Worm (Caenorhabditis elegans) whole organism, mixed stage, embryonic: ENCODE measurements around the gene F43G6.16.

Source experiments
- M03D4.4 ChIP-seq: sonication (generic microtip); optimal IDR thresholded peaks from 2 replicates; lab custom pipeline; 2017; ENCODE audit warnings: mild to moderate bottlenecking, missing genetic modification characterization, missing compliant biosample characterization
- bed-3 ChIP-seq: fragments of 200-800 bp; sonication (Bioruptor generic); optimal IDR thresholded peaks from 3 replicates; lab custom pipeline; 2018; ENCODE audit warnings: mild to moderate bottlenecking, missing genetic modification characterization, moderate library complexity, missing compliant biosample characterization
- blmp-1 ChIP-seq: fragments of 150-350 bp; optimal IDR thresholded peaks from 2 replicates; lab custom pipeline; 2014; ENCODE audit warnings: missing biosample characterization, missing genetic modification characterization
- ceh-39 ChIP-seq: fragments of 150-350 bp; optimal IDR thresholded peaks from 2 replicates; lab custom pipeline; 2014; ENCODE audit warnings: missing biosample characterization, missing genetic modification characterization
- ceh-43 ChIP-seq: fragments of 200-800 bp; sonication (Bioruptor generic); optimal IDR thresholded peaks from 2 replicates; lab custom pipeline; 2018; ENCODE audit warnings: mild to moderate bottlenecking, missing genetic modification characterization, moderate library complexity, missing compliant biosample characterization
- ceh-83 ChIP-seq: fragments of 200-800 bp; sonication (Bioruptor generic); optimal IDR thresholded peaks from 2 replicates; lab custom pipeline; 2018; ENCODE audit warnings: mild to moderate bottlenecking, missing genetic modification characterization, missing compliant biosample characterization
- ces-1 ChIP-seq: fragments of 150-350 bp; optimal IDR thresholded peaks from 2 replicates; lab custom pipeline; 2014; ENCODE audit warnings: missing biosample characterization, missing genetic modification reagents, missing genetic modification characterization
- cnd-1 ChIP-seq: fragments of 200-800 bp; sonication (Bioruptor generic); optimal IDR thresholded peaks from 2 replicates; lab custom pipeline; 2018; ENCODE audit warnings: mild to moderate bottlenecking, missing genetic modification characterization, missing compliant biosample characterization
- drap-1 ChIP-seq: fragments of 200-800 bp; sonication (Bioruptor generic); optimal IDR thresholded peaks from 3 replicates; lab custom pipeline; 2018; ENCODE audit warnings: mild to moderate bottlenecking, missing genetic modification characterization, missing compliant biosample characterization
- elt-1 ChIP-seq: sonication (generic microtip); optimal IDR thresholded peaks from 2 replicates; lab custom pipeline; 2017; ENCODE audit warnings: missing genetic modification characterization, mild to moderate bottlenecking, missing compliant biosample characterization, antibody characterized with exemption, moderate library complexity, borderline replicate concordance; ENCODE audit not compliant: insufficient read depth
- elt-3 ChIP-seq: fragments of 150-350 bp; optimal IDR thresholded peaks from 2 replicates; lab custom pipeline; 2014; ENCODE audit warnings: missing biosample characterization, missing genetic modification characterization
- flh-1 ChIP-seq: fragments of 200-800 bp; sonication (Bioruptor generic); optimal IDR thresholded peaks from 2 replicates; lab custom pipeline; 2018; ENCODE audit warnings: mild to moderate bottlenecking, missing genetic modification characterization, moderate library complexity, missing compliant biosample characterization
- ham-2 ChIP-seq: fragments of 200-800 bp; sonication (Bioruptor generic); optimal IDR thresholded peaks from 2 replicates; lab custom pipeline; 2018; ENCODE audit warnings: mild to moderate bottlenecking, missing genetic modification characterization, missing compliant biosample characterization
- hlh-1 ChIP-seq: fragments of 150-350 bp; optimal IDR thresholded peaks from 2 replicates; lab custom pipeline; 2014; ENCODE audit warnings: missing biosample characterization, missing genetic modification reagents, missing genetic modification characterization
- lin-13 ChIP-seq: fragments of 150-350 bp; optimal IDR thresholded peaks from 2 replicates; lab custom pipeline; 2014; ENCODE audit warnings: missing biosample characterization, missing genetic modification characterization
- lin-32 ChIP-seq: fragments of 200-800 bp; sonication (Bioruptor generic); optimal IDR thresholded peaks from 2 replicates; lab custom pipeline; 2018; ENCODE audit warnings: mild to moderate bottlenecking, missing genetic modification characterization, missing compliant biosample characterization
- mab-5 ChIP-seq: fragments of 150-350 bp; optimal IDR thresholded peaks from 2 replicates; lab custom pipeline; 2014; ENCODE audit warnings: missing biosample characterization, missing genetic modification characterization
- mep-1 ChIP-seq: fragments of 150-350 bp; optimal IDR thresholded peaks from 2 replicates; lab custom pipeline; 2017; ENCODE audit warnings: missing biosample characterization, missing genetic modification reagents, missing genetic modification characterization, inconsistent platforms
- mls-2 ChIP-seq: sonication (generic microtip); optimal IDR thresholded peaks from 2 replicates; lab custom pipeline; 2016; ENCODE audit warnings: mild to moderate bottlenecking, missing genetic modification characterization, moderate library complexity, missing compliant biosample characterization
- nhr-12 ChIP-seq: fragments of 150-350 bp; optimal IDR thresholded peaks from 2 replicates; lab custom pipeline; 2014; ENCODE audit warnings: missing biosample characterization, missing genetic modification characterization
- nhr-2 ChIP-seq: fragments of 150-350 bp; optimal IDR thresholded peaks from 2 replicates; lab custom pipeline; 2014; ENCODE audit warnings: missing biosample characterization, missing genetic modification characterization
- nhr-237 ChIP-seq: fragments of 150-350 bp; optimal IDR thresholded peaks from 2 replicates; lab custom pipeline; 2014; ENCODE audit warnings: missing biosample characterization, missing genetic modification characterization
- nhr-28 ChIP-seq: fragments of 150-350 bp; optimal IDR thresholded peaks from 2 replicates; lab custom pipeline; 2014; ENCODE audit warnings: missing biosample characterization, missing genetic modification characterization
- nhr-76 ChIP-seq: sonication (generic microtip); optimal IDR thresholded peaks from 2 replicates; lab custom pipeline; 2017; ENCODE audit warnings: missing biosample characterization, missing genetic modification characterization
- pha-4 ChIP-seq: fragments of 150-350 bp; optimal IDR thresholded peaks from 2 replicates; lab custom pipeline; 2018; ENCODE audit warnings: missing biosample characterization, missing genetic modification reagents, missing genetic modification characterization
- sem-2 ChIP-seq: fragments of 200-800 bp; sonication (Bioruptor generic); optimal IDR thresholded peaks from 2 replicates; lab custom pipeline; 2018; ENCODE audit warnings: mild to moderate bottlenecking, missing genetic modification characterization, missing compliant biosample characterization
- snpc-4 ChIP-seq: fragments of 150-350 bp; optimal IDR thresholded peaks from 2 replicates; lab custom pipeline; 2014; ENCODE audit warnings: missing biosample characterization, missing genetic modification characterization
- sptf-1 ChIP-seq: sonication (generic microtip); optimal IDR thresholded peaks from 2 replicates; lab custom pipeline; 2017; ENCODE audit warnings: mild to moderate bottlenecking, missing genetic modification characterization, moderate library complexity, missing compliant biosample characterization
- tbx-8 ChIP-seq: fragments of 200-800 bp; sonication (Bioruptor generic); optimal IDR thresholded peaks from 2 replicates; lab custom pipeline; 2018; ENCODE audit warnings: mild to moderate bottlenecking, missing genetic modification characterization, moderate library complexity, missing compliant biosample characterization
- unc-120 ChIP-seq: sonication (generic microtip); optimal IDR thresholded peaks from 2 replicates; lab custom pipeline; 2017; ENCODE audit warnings: missing genetic modification characterization, missing compliant biosample characterization; ENCODE audit not compliant: poor library complexity, severe bottlenecking
- unc-39 ChIP-seq: fragments of 150-350 bp; optimal IDR thresholded peaks from 2 replicates; lab custom pipeline; 2014; ENCODE audit warnings: missing biosample characterization, missing genetic modification characterization
- unc-62 ChIP-seq: fragments of 150-350 bp; optimal IDR thresholded peaks from 2 replicates; lab custom pipeline; 2014; ENCODE audit warnings: missing biosample characterization, missing genetic modification reagents, missing genetic modification characterization
- zip-8 ChIP-seq: fragments of 150-350 bp; optimal IDR thresholded peaks from 2 replicates; lab custom pipeline; 2014; ENCODE audit warnings: missing biosample characterization, missing genetic modification characterization
- ztf-11 ChIP-seq: fragments of 150-350 bp; optimal IDR thresholded peaks from 2 replicates; lab custom pipeline; 2014; ENCODE audit warnings: missing biosample characterization, missing genetic modification characterization

F43G6.16 gene

ce11 chrII:11810436-11810835, 28.0 kb upstream of the F43G6.16 start, which contains the start of gene F43G6.7:
Gene F43G6.7, plus strand, starts transcription at chrII:11810790.
- TF ChIP-seq ces-1 (GFP tag; lab: Kevin White, UChicago) (no peak), M03D4.4 (no peak), flh-1 (GFP tag; lab: Kevin White, UChicago) (no peak), sptf-1 (tag; lab: Kevin White, UChicago) (no peak), snpc-4 (no peak), lin-13 (tag; lab: Kevin White, UChicago) (no peak), tbx-8 (GFP tag; lab: Kevin White, UChicago) (no peak), nhr-12 (tag; lab: Kevin White, UChicago) (no peak), nhr-76 (tag; lab: Kevin White, UChicago) (no peak), mab-5 (tag; lab: Kevin White, UChicago) (no peak), elt-3 (no peak), bed-3 (GFP tag; lab: Kevin White, UChicago) (no peak), blmp-1 (tag; lab: Kevin White, UChicago) (no peak), ceh-83 (GFP tag; lab: Kevin White, UChicago) (no peak), unc-120 (tag; lab: Kevin White, UChicago) (no peak), ham-2 (GFP tag; lab: Kevin White, UChicago) (no peak), mls-2 (tag; lab: Kevin White, UChicago) (no peak), ceh-39 (tag; lab: Kevin White, UChicago) (no peak), nhr-2 (no peak)

- TF ChIP-seq mls-2 (tag; lab: Kevin White, UChicago) = no peak
- TF ChIP-seq bed-3 (GFP tag; lab: Kevin White, UChicago) = no peak
- no peak for TF ChIP-seq unc-62 (GFP tag; lab: Kevin White, UChicago)
- TF ChIP-seq nhr-12 (tag; lab: Kevin White, UChicago) = no peak
- TF ChIP-seq ceh-43 = no peak
- TF ChIP-seq ceh-39 (tag; lab: Kevin White, UChicago) = no peak
- TF ChIP-seq sem-2 = no peak
Measured at ce11 chrII:11808979-11809378, 26.5 kb upstream of the F43G6.16 start, which contains the start of gene F43G6.10. Gene F43G6.10, plus strand, starts transcription at chrII:11809349.

ce11 chrII:11806256-11806655, 23.8 kb upstream of the F43G6.16 start, which contains the start of gene jmjd-1.1:
Gene jmjd-1.1, plus strand, starts transcription at chrII:11806556.
- no peak for TF ChIP-seq elt-3
- no peak for TF ChIP-seq hlh-1 (tag; lab: Kevin White, UChicago)
- TF ChIP-seq M03D4.4 = no peak
- TF ChIP-seq mls-2 (tag; lab: Kevin White, UChicago) = no peak

- no peak for TF ChIP-seq snpc-4
- no peak for TF ChIP-seq flh-1 (GFP tag; lab: Kevin White, UChicago)
- no peak for TF ChIP-seq ztf-11
- TF ChIP-seq elt-1 (tag; lab: Kevin White, UChicago) = no peak
- no peak for TF ChIP-seq bed-3 (GFP tag; lab: Kevin White, UChicago)
- TF ChIP-seq nhr-28 (tag; lab: Kevin White, UChicago) = no peak
- no peak for TF ChIP-seq ceh-83 (GFP tag; lab: Kevin White, UChicago)
- no peak for TF ChIP-seq M03D4.4
- TF ChIP-seq nhr-237 (tag; lab: Kevin White, UChicago) = no peak
- TF ChIP-seq nhr-2 = no peak
- TF ChIP-seq ham-2 (GFP tag; lab: Kevin White, UChicago) = no peak
- TF ChIP-seq sem-2 = no peak
- no peak for TF ChIP-seq drap-1 (GFP tag; lab: Kevin White, UChicago)
- no peak for TF ChIP-seq lin-13 (tag; lab: Kevin White, UChicago)
- TF ChIP-seq, all 35 proteins: peak for 0
Measured at ce11 chrII:11802451-11802850, 20.0 kb upstream of the F43G6.16 start, which contains the start of gene F43G6.17. Gene F43G6.17, plus strand, starts transcription at chrII:11802751.

ce11 chrII:11798737-11799136, 16.3 kb upstream of the F43G6.16 start, which contains the start of gene hda-5:
Gene hda-5, plus strand, starts transcription at chrII:11799037.
- TF ChIP-seq M03D4.4 = no peak
- TF ChIP-seq bed-3 (GFP tag; lab: Kevin White, UChicago) = no peak
- no peak for TF ChIP-seq lin-13 (tag; lab: Kevin White, UChicago)
- no peak for TF ChIP-seq unc-62 (GFP tag; lab: Kevin White, UChicago)
- TF ChIP-seq blmp-1 (tag; lab: Kevin White, UChicago) = no peak
- no peak for TF ChIP-seq zip-8 (tag; lab: Kevin White, UChicago)
- no peak for TF ChIP-seq sem-2
- TF ChIP-seq pha-4 = no peak
- no peak for TF ChIP-seq ceh-83 (GFP tag; lab: Kevin White, UChicago)
- TF ChIP-seq ham-2 (GFP tag; lab: Kevin White, UChicago) = no peak
- TF ChIP-seq ceh-39 (tag; lab: Kevin White, UChicago) = no peak
- TF ChIP-seq mep-1 (tag; lab: Kevin White, UChicago) = no peak
- no peak for TF ChIP-seq cnd-1 (tag; lab: Kevin White, UChicago)
- no peak for TF ChIP-seq lin-32
- TF ChIP-seq nhr-2 = no peak
- TF ChIP-seq unc-39 (tag; lab: Kevin White, UChicago) = no peak
